Fruit fly (Drosophila melanogaster): ENCODE measurements around the gene Sfp33A4.

dm6 chr2L:11797127-11797526 lies 39.9 kb upstream of the Sfp33A4 start:
- TF ChIP-seq Hr83 (GFP tag; optimal IDR thresholded peaks at IDR 0.05; ENCODE audit: poor library complexity, severe bottlenecking) (no peak), foxo (GFP tag; optimal IDR thresholded peaks at IDR 0.05) (no peak), h (GFP tag; optimal IDR thresholded peaks at IDR 0.05) (no peak), psq (GFP tag; optimal IDR thresholded peaks at IDR 0.05) (no peak), Hr78 (GFP tag; optimal IDR thresholded peaks at IDR 0.05) (no peak), dl (GFP tag; optimal IDR thresholded peaks at IDR 0.05; ENCODE audit: insufficient read depth in 1 of 2, partially characterized antibody in 2 of 2) (no peak), Hnf4 (GFP tag; optimal IDR thresholded peaks at IDR 0.05) (no peak), fru (GFP tag; optimal IDR thresholded peaks at IDR 0.05) (no peak), Dfd (GFP tag; optimal IDR thresholded peaks at IDR 0.05) (peak; percentile 95)

Measured in whole organism, wandering third instar larva.